Fruit fly (Drosophila melanogaster) S2 (cell line): ENCODE measurements around the gene CG32453.

Experiments used
- CG8478 ChIP-seq: fragments of >200 bp; optimal IDR thresholded peaks from 2 replicates; lab custom pipeline; 2018
- CTCF ChIP-seq, 2 experiments: fragments of >200 bp; optimal IDR thresholded peaks; 2 replicates each; lab custom pipeline; 2018

The CG32453 gene

DNA sequence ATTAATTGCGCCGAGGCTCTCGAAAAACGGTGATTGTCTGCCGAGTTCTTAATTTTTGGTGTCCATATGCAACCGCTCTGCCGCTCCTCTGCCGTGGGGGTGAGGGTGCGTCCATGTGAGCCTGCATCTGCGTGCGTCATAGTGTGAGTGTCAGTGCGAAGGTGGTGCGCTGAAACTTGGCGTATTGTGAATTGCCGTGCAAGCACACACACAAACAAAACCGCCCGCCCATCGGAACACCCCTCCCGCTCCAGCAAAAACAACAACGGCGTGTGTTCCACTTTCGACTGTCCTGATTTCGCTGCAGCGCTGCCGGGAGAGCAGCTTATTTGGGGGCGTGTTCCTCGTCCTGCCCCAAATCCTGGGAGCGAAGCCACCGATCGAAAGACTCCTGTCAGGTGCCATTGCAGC is 45.1 kb downstream of the CG32453 start:
- TF ChIP-seq CG8478: no peak
- no peak for TF ChIP-seq CTCF (optimal IDR thresholded peaks at IDR 0.05; lab: Kevin White, UChicago)

DNA sequence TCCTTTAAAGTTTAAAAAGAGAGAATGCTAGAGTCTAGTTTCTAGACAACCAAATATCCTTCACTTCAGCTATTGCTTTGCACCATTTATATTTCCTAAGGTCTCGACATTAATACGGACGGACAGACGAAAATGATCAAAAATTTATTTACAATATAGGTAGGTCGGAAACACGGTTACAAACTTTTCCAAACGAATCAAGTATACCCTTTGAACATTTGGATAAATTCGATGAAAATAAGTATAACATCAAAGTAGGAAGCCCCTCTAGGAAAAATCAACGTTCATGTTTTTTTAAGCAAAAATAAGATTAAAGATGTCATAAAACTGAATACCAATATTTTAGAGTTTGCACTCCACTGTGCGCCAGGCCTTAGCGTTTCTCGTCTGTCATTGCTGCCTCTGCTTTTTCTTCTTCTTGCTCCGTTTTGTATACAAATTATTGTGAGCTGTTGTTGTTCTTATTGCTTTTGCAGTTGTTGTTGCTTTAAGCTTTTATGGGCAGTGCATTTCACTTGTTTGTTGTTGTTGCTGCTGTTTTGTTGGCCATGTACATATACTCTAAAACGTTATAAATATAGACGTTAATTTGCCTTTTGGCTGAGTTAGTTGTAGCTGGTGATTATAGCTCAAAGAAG is 46.0 kb downstream of the CG32453 start:
- TF ChIP-seq CTCF (optimal IDR thresholded peaks at IDR 0.05; lab: Kevin White, UChicago): no peak
- no peak for TF ChIP-seq CG8478
